Worm (Caenorhabditis elegans) whole organism, young adult: ENCODE results near the gene tbc-6.

Experiments
- dpl-1 ChIP-seq: fragments of 150-350 bp; optimal IDR thresholded peaks from 2 replicates; lab custom pipeline; 2014; ENCODE audit warnings: missing biosample characterization, missing genetic modification reagents, missing genetic modification characterization
- egl-44 ChIP-seq: fragments of 200-800 bp; sonication (Bioruptor generic); IDR thresholded peaks from 2 replicates; pipeline ENCODE4 v1.3.6; 2022; ENCODE audit warnings: missing genetic modification reagents, missing genetic modification characterization, missing compliant biosample characterization
- him-1 ChIP-seq: sonication (generic microtip); optimal IDR thresholded peaks from 2 replicates; lab custom pipeline; 2016; ENCODE audit warnings: missing genotype, missing genetic modification reagents, missing genetic modification characterization, missing compliant biosample characterization
- mcd-1 ChIP-seq: fragments of 200-800 bp; sonication (Bioruptor generic); IDR thresholded peaks from 2 replicates; pipeline ENCODE4 v1.3.6; 2022; ENCODE audit warnings: missing genetic modification reagents, missing genetic modification characterization, missing compliant biosample characterization
- mel-28 ChIP-seq: sonication (generic microtip); optimal IDR thresholded peaks from 2 replicates; lab custom pipeline; 2016; ENCODE audit warnings: borderline replicate concordance, mild to moderate bottlenecking, missing genetic modification characterization, missing compliant biosample characterization
- mes-4 ChIP-seq: sonication (generic microtip); optimal IDR thresholded peaks from 2 replicates; lab custom pipeline; 2016; ENCODE audit warnings: missing genotype, missing genetic modification characterization, missing compliant biosample characterization
- snpc-4 ChIP-seq, 5 experiments: fragments of 150-350 bp in 1 of 5; sonication (generic microtip) in 4 of 5; optimal IDR thresholded peaks; 2 replicates each; lab custom pipeline; 2014 to 2018; ENCODE audit warnings: missing genetic modification characterization in 5 of 5, missing biosample characterization in 3 of 5, antibody characterized with exemption in 2 of 5, mild to moderate bottlenecking in 2 of 5, missing compliant biosample characterization in 2 of 5, missing genotype in 2 of 5, moderate library complexity in 2 of 5, missing genetic modification reagents in 1 of 5
- unc-62 ChIP-seq: fragments of 150-350 bp; optimal IDR thresholded peaks from 2 replicates; lab custom pipeline; 2014; ENCODE audit warnings: missing biosample characterization, missing genetic modification reagents, missing genetic modification characterization
- zim-3 ChIP-seq: sonication (generic microtip); optimal IDR thresholded peaks from 2 replicates; lab custom pipeline; 2017; ENCODE audit warnings: mild to moderate bottlenecking, missing genetic modification characterization, moderate library complexity, missing compliant biosample characterization
- ztf-25 ChIP-seq: fragments of 200-800 bp; sonication (Bioruptor generic); IDR thresholded peaks from 2 replicates; pipeline ENCODE4 v1.3.6; 2022; ENCODE audit warnings: missing genetic modification reagents, missing genetic modification characterization, missing compliant biosample characterization
- ztf-26 ChIP-seq: sonication (generic microtip); optimal IDR thresholded peaks from 2 replicates; lab custom pipeline; 2017; ENCODE audit warnings: missing genetic modification characterization, missing compliant biosample characterization

ce11 chrII:6847917-6848379, at the start of gene tbc-6:
- TF ChIP-seq mel-28 (tag; lab: Kevin White, UChicago): no peak
- no peak for TF ChIP-seq unc-62 (GFP tag; lab: Kevin White, UChicago)
- TF ChIP-seq dpl-1 (GFP tag; lab: Kevin White, UChicago): no peak
- no peak for TF ChIP-seq egl-44 (GFP tag; lab: Robert Waterston, UW)
- peak; percentile 30 for TF ChIP-seq him-1 (tag; lab: Kevin White, UChicago)
- TF ChIP-seq mcd-1: no peak
- TF ChIP-seq ztf-25: no peak
- TF ChIP-seq snpc-4 (GFP tag; optimal IDR thresholded peaks at IDR 0.05; lab: Kevin White, UChicago): no peak
- TF ChIP-seq snpc-4 (tag; optimal IDR thresholded peaks at IDR 0.05; lab: Kevin White, UChicago): no peak
- TF ChIP-seq zim-3 (tag; lab: Kevin White, UChicago): no peak
- no peak for TF ChIP-seq ztf-26
- TF ChIP-seq mes-4 (tag; lab: Kevin White, UChicago): no peak
